Fruit fly (Drosophila melanogaster) whole organism, embryonic: ENCODE data around the gene CG7912.

ENCODE experiments used
- Atf-2 ChIP-seq: fragments of 200-800 bp; sonication (Bioruptor generic); optimal IDR thresholded peaks from 2 replicates; lab custom pipeline; 2016; ENCODE audit warnings: missing biosample characterization, missing genetic modification characterization
- B-H1 ChIP-seq: fragments of 200-800 bp; sonication (Bioruptor generic); IDR thresholded peaks from 3 replicates; pipeline ENCODE4 v1.3.6; 2022; ENCODE audit warnings: missing biosample characterization, missing genetic modification characterization
- C15 ChIP-seq: fragments of 200-800 bp; sonication (Bioruptor generic); IDR thresholded peaks from 3 replicates; pipeline ENCODE4 v1.3.6; 2022; ENCODE audit warnings: missing biosample characterization, missing genetic modification characterization
- CG10209 ChIP-seq: fragments of 200-800 bp; sonication (Bioruptor generic); optimal IDR thresholded peaks from 3 replicates; lab custom pipeline; 2017; ENCODE audit warnings: missing biosample characterization, mild to moderate bottlenecking, missing genetic modification characterization, missing genetic modification reagents
- CG10366 ChIP-seq: fragments of 200-800 bp; sonication (Bioruptor generic); IDR thresholded peaks from 2 replicates; pipeline ENCODE4 v1.3.6; 2022; ENCODE audit warnings: missing biosample characterization, missing genetic modification characterization
- CG10959 ChIP-seq: fragments of 200-800 bp; sonication (Bioruptor generic); IDR thresholded peaks from 2 replicates; pipeline ENCODE4 v1.3.6; 2022; ENCODE audit warnings: missing biosample characterization, missing genetic modification characterization
- CG11398 ChIP-seq: fragments of 200-800 bp; sonication (Bioruptor generic); optimal IDR thresholded peaks from 2 replicates; lab custom pipeline; 2016; ENCODE audit warnings: missing biosample characterization, missing genetic modification characterization
- CG11456 ChIP-seq: fragments of 200-800 bp; sonication (Bioruptor generic); IDR thresholded peaks from 3 replicates; pipeline ENCODE4 v1.3.6; 2022; ENCODE audit warnings: missing biosample characterization, missing genetic modification characterization
- CG12071 ChIP-seq: fragments of 200-800 bp; sonication (Bioruptor generic); optimal IDR thresholded peaks from 3 replicates; lab custom pipeline; 2018; ENCODE audit warnings: missing biosample characterization, mild to moderate bottlenecking, missing genetic modification characterization
- CG15696 ChIP-seq: fragments of 200-800 bp; sonication (Bioruptor generic); optimal IDR thresholded peaks from 2 replicates; lab custom pipeline; 2019; ENCODE audit warnings: missing biosample characterization, mild to moderate bottlenecking, missing genetic modification characterization, moderate library complexity
- CG1792 ChIP-seq: fragments of 200-800 bp; sonication (Bioruptor generic); optimal IDR thresholded peaks from 2 replicates; lab custom pipeline; 2016; ENCODE audit warnings: missing biosample characterization, missing genetic modification characterization
- CG2129 ChIP-seq: fragments of 200-800 bp; sonication (Bioruptor generic); IDR thresholded peaks from 2 replicates; pipeline ENCODE4 v1.3.6; 2022; ENCODE audit warnings: missing biosample characterization, missing genetic modification characterization; ENCODE audit not compliant: partially characterized antibody
- CG31365 ChIP-seq: fragments of 200-800 bp; sonication (Bioruptor generic); optimal IDR thresholded peaks from 2 replicates; lab custom pipeline; 2018; ENCODE audit warnings: missing biosample characterization, mild to moderate bottlenecking, missing genetic modification characterization
- CG3847 ChIP-seq: fragments of 200-800 bp; sonication (Bioruptor generic); IDR thresholded peaks from 2 replicates; pipeline ENCODE4 v1.3.6; 2022; ENCODE audit warnings: missing biosample characterization, missing genetic modification characterization
- CG4328 ChIP-seq: fragments of 200-800 bp; sonication (Bioruptor generic); optimal IDR thresholded peaks from 3 replicates; lab custom pipeline; 2017; ENCODE audit warnings: missing biosample characterization, missing genetic modification reagents, missing genetic modification characterization
- CG4730 ChIP-seq: fragments of 200-800 bp; sonication (Bioruptor generic); IDR thresholded peaks from 2 replicates; pipeline ENCODE4 v1.3.6; 2022; ENCODE audit warnings: missing biosample characterization, missing genetic modification characterization
- CG6683 ChIP-seq: fragments of 200-800 bp; sonication (Bioruptor generic); optimal IDR thresholded peaks from 2 replicates; lab custom pipeline; 2017; ENCODE audit warnings: missing biosample characterization, mild to moderate bottlenecking, missing genetic modification characterization, missing genetic modification reagents
- Doc2 ChIP-seq: fragments of 200-800 bp; sonication (Bioruptor generic); IDR thresholded peaks from 2 replicates; pipeline ENCODE4 v1.3.6; 2022; ENCODE audit warnings: missing biosample characterization, missing genetic modification characterization
- Drgx ChIP-seq: fragments of 200-800 bp; sonication (Bioruptor generic); IDR thresholded peaks from 2 replicates; pipeline ENCODE4 v1.3.6; 2022; ENCODE audit warnings: missing biosample characterization, missing genetic modification characterization
- Hey ChIP-seq: fragments of 200-800 bp; sonication (Bioruptor generic); optimal IDR thresholded peaks from 3 replicates; lab custom pipeline; 2018; ENCODE audit warnings: missing biosample characterization, mild to moderate bottlenecking, missing genetic modification characterization
- Hr3 ChIP-seq: fragments of 200-800 bp; sonication (Bioruptor generic); optimal IDR thresholded peaks from 3 replicates; lab custom pipeline; 2016; ENCODE audit warnings: missing biosample characterization, missing genetic modification characterization
- MESR4 ChIP-seq: fragments of 200-800 bp; sonication (Bioruptor generic); optimal IDR thresholded peaks from 2 replicates; lab custom pipeline; 2018; ENCODE audit warnings: missing biosample characterization, mild to moderate bottlenecking, missing genetic modification characterization, moderate library complexity
- Mes4 ChIP-seq: fragments of 200-800 bp; sonication (Bioruptor generic); optimal IDR thresholded peaks from 2 replicates; lab custom pipeline; 2016; ENCODE audit warnings: missing biosample characterization, missing genetic modification characterization
- NC2β ChIP-seq: fragments of 200-800 bp; sonication (Bioruptor generic); optimal IDR thresholded peaks from 2 replicates; lab custom pipeline; 2016; ENCODE audit warnings: missing biosample characterization, missing genetic modification characterization
- Neu2 ChIP-seq: fragments of 200-800 bp; sonication (Bioruptor generic); optimal IDR thresholded peaks from 3 replicates; lab custom pipeline; 2016; ENCODE audit warnings: missing biosample characterization, missing genetic modification characterization, borderline replicate concordance
- Nf-YA ChIP-seq: fragments of 200-800 bp; sonication (Bioruptor generic); IDR thresholded peaks from 2 replicates; pipeline ENCODE4 v1.3.6; 2022; ENCODE audit warnings: missing biosample characterization, missing genetic modification characterization
- Optix ChIP-seq: fragments of 200-800 bp; sonication (Bioruptor generic); IDR thresholded peaks from 3 replicates; pipeline ENCODE4 v1.3.6; 2022; ENCODE audit warnings: missing biosample characterization, missing genetic modification characterization
- PHDP ChIP-seq: fragments of 200-800 bp; sonication (Bioruptor generic); optimal IDR thresholded peaks from 3 replicates; lab custom pipeline; 2018; ENCODE audit warnings: missing biosample characterization, mild to moderate bottlenecking, missing genetic modification characterization, moderate library complexity
- Sox100B ChIP-seq: fragments of 200-800 bp; sonication (Bioruptor generic); optimal IDR thresholded peaks from 3 replicates; lab custom pipeline; 2018; ENCODE audit warnings: missing biosample characterization, mild to moderate bottlenecking, missing genetic modification characterization
- Sox102F ChIP-seq: fragments of 200-800 bp; sonication (Bioruptor generic); optimal IDR thresholded peaks from 2 replicates; lab custom pipeline; 2018; ENCODE audit warnings: missing biosample characterization, mild to moderate bottlenecking, missing genetic modification characterization, moderate library complexity
- YL-1 ChIP-seq: fragments of 200-800 bp; sonication (Bioruptor generic); optimal IDR thresholded peaks from 3 replicates; lab custom pipeline; 2017; ENCODE audit warnings: missing biosample characterization, mild to moderate bottlenecking, missing genetic modification characterization
- ap ChIP-seq: fragments of 200-800 bp; sonication (Bioruptor generic); IDR thresholded peaks from 2 replicates; pipeline ENCODE4 v1.3.6; 2022; ENCODE audit warnings: missing biosample characterization, missing genetic modification characterization
- ara ChIP-seq: fragments of 200-800 bp; sonication (Bioruptor generic); IDR thresholded peaks from 2 replicates; pipeline ENCODE4 v1.3.6; 2022; ENCODE audit warnings: missing biosample characterization, missing genetic modification characterization
- chm ChIP-seq: fragments of 200-800 bp; sonication (Bioruptor generic); IDR thresholded peaks from 2 replicates; pipeline ENCODE4 v1.3.6; 2022; ENCODE audit warnings: missing biosample characterization, missing genetic modification characterization
- crp ChIP-seq, 2 experiments: fragments of 200-800 bp; sonication (Bioruptor generic); optimal IDR thresholded peaks; 2 replicates in 1 of 2; 3 replicates in 1 of 2; lab custom pipeline; 2017; ENCODE audit warnings: missing biosample characterization in 2 of 2, missing genetic modification characterization in 2 of 2, mild to moderate bottlenecking in 1 of 2, moderate library complexity in 1 of 2
- fd3F ChIP-seq: fragments of 200-800 bp; sonication (Bioruptor generic); optimal IDR thresholded peaks from 2 replicates; lab custom pipeline; 2018; ENCODE audit warnings: missing biosample characterization, mild to moderate bottlenecking, missing genetic modification characterization, moderate library complexity
- fu2 ChIP-seq: fragments of 200-800 bp; sonication (Bioruptor generic); optimal IDR thresholded peaks from 2 replicates; lab custom pipeline; 2016; ENCODE audit warnings: missing biosample characterization, missing genetic modification characterization
- gro ChIP-seq: fragments of 200-800 bp; sonication (Bioruptor generic); optimal IDR thresholded peaks from 2 replicates; lab custom pipeline; 2016; ENCODE audit warnings: missing biosample characterization, missing genetic modification characterization
- her ChIP-seq: fragments of 200-800 bp; sonication (Bioruptor generic); optimal IDR thresholded peaks from 2 replicates; lab custom pipeline; 2016; ENCODE audit warnings: missing biosample characterization, missing genetic modification characterization
- hkb ChIP-seq, 2 experiments: fragments of 200-800 bp in 1 of 2; fragments of >200 bp in 1 of 2; sonication (Bioruptor generic) in 1 of 2; IDR thresholded peaks in 1 of 2; optimal IDR thresholded peaks in 1 of 2; 2 replicates each; pipeline versions ENCODE4 v1.3.6 to Lab custom; 2017 to 2022; ENCODE audit warnings: missing biosample characterization in 1 of 2, missing genetic modification characterization in 1 of 2
- jing ChIP-seq: fragments of 200-800 bp; sonication (Bioruptor generic); optimal IDR thresholded peaks from 2 replicates; lab custom pipeline; 2018; ENCODE audit warnings: missing biosample characterization, mild to moderate bottlenecking, missing genetic modification characterization
- knrl ChIP-seq: fragments of 200-800 bp; sonication (Bioruptor generic); IDR thresholded peaks from 3 replicates; pipeline ENCODE4 v1.3.6; 2022; ENCODE audit warnings: missing biosample characterization, missing genetic modification characterization; ENCODE audit not compliant: partially characterized antibody
- pum ChIP-seq: fragments of 200-800 bp; sonication (Bioruptor generic); optimal IDR thresholded peaks from 2 replicates; lab custom pipeline; 2016; ENCODE audit warnings: missing biosample characterization, missing genetic modification characterization
- sc ChIP-seq, 3 experiments: fragments of >200 bp in 2 of 3; fragments of 200-800 bp in 1 of 3; sonication (Bioruptor generic) in 1 of 3; optimal IDR thresholded peaks; 2 replicates in 2 of 3; 3 replicates in 1 of 3; lab custom pipeline; 2017; ENCODE audit warnings: mild to moderate bottlenecking in 1 of 3, missing biosample characterization in 1 of 3, missing genetic modification characterization in 1 of 3, missing genetic modification reagents in 1 of 3
- tx ChIP-seq: fragments of 200-800 bp; sonication (Bioruptor generic); optimal IDR thresholded peaks from 2 replicates; lab custom pipeline; 2016; ENCODE audit warnings: missing biosample characterization, missing genetic modification characterization
- unpg ChIP-seq: fragments of 200-800 bp; sonication (Bioruptor generic); optimal IDR thresholded peaks from 3 replicates; lab custom pipeline; 2018; ENCODE audit warnings: missing biosample characterization, mild to moderate bottlenecking, missing genetic modification characterization, moderate library complexity
- usp ChIP-seq: fragments of >200 bp; optimal IDR thresholded peaks from 2 replicates; lab custom pipeline; 2017; ENCODE audit warnings: missing biosample characterization, missing genetic modification characterization
- wdn ChIP-seq: fragments of 200-800 bp; sonication (Bioruptor generic); IDR thresholded peaks from 2 replicates; pipeline ENCODE4 v1.3.6; 2022; ENCODE audit warnings: missing biosample characterization, missing genetic modification characterization
- zfh2 ChIP-seq: fragments of 200-800 bp; sonication (Bioruptor generic); optimal IDR thresholded peaks from 2 replicates; lab custom pipeline; 2016; ENCODE audit warnings: missing biosample characterization, missing genetic modification characterization

The CG7912 gene

DNA sequence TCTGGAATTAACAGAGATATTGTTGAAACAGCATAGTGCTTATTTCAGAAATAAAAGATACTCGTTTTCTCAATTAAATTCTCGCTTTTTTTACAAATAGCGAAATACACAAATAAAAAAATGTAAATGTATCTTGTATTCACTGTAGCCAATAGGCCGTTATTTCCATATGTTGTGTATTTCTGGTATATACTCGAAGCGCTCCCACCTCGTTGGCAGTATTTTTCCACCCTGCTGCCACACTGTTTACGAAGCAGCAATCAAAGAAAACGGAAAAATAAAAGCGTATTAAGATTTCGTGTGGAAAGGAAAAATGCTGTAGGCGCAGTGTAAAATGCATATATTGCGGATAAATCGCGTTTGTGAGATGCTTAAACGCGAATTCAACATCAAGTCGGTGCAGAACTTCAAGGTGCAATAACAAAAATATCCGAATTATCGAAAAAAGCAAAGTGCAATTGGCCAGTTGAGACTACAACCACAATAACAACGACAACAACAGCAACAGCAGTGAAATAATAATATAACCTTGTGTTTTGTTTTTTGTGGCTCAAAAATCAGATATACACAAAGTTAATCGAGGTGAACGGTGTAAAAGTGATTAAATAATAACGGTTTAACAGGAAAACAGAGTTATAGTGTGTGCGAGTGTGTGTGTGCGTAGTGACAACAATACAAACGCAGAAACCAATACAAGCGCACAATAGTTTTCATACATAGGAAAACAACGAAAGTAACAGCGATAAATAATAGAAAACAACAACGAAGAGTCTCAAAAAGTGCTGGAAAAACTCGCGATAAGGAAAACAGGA, 49.3 kb upstream of the CG7912 start, which contains the start of gene sima (continued):
- TF ChIP-seq CG31365 (tag; lab: Kevin White, UChicago): no peak
- TF ChIP-seq Doc2: no peak
- TF ChIP-seq Atf-2 (GFP tag; lab: Kevin White, UChicago): no peak
- TF ChIP-seq YL-1: peak; percentile 46
- TF ChIP-seq Nf-YA (GFP tag; lab: Robert Waterston, UW): no peak
- TF ChIP-seq fu2 (GFP tag; lab: Kevin White, UChicago): no peak
- TF ChIP-seq crp (GFP tag; optimal IDR thresholded peaks at IDR 0.05; lab: Kevin White, UChicago): peak in 1 of 2 experiments; percentile 64
- TF ChIP-seq jing: no peak
- no peak for TF ChIP-seq B-H1 (GFP tag; lab: Robert Waterston, UW)
- TF ChIP-seq CG15696 (tag; lab: Kevin White, UChicago): no peak
- peak; percentile 48; the same call in 1 of the 2 replicates for TF ChIP-seq chm (GFP tag; lab: Robert Waterston, UW)
- TF ChIP-seq fd3F: no peak
- no peak for TF ChIP-seq pum
- peak; percentile 41; the same call in 1 of the 2 replicates for TF ChIP-seq Drgx
- TF ChIP-seq sc (optimal IDR thresholded peaks at IDR 0.05; lab: Kevin White, UChicago): no peak
- TF ChIP-seq sc (GFP tag; optimal IDR thresholded peaks at IDR 0.05; lab: Kevin White, UChicago): no peak
- no peak for TF ChIP-seq Neu2
- peak; percentile 9 for TF ChIP-seq Hr3 (GFP tag; lab: Kevin White, UChicago)
- peak; percentile 22 for TF ChIP-seq CG1792 (GFP tag; lab: Kevin White, UChicago)
- TF ChIP-seq usp: no peak
- TF ChIP-seq gro (GFP tag; lab: Kevin White, UChicago): no peak
- TF ChIP-seq CG4730: peak; percentile 20; the same call in 1 of the 2 replicates
- TF ChIP-seq Sox102F (GFP tag; lab: Kevin White, UChicago): no peak
- no peak for TF ChIP-seq Sox100B
- TF ChIP-seq C15 (GFP tag; lab: Robert Waterston, UW): no peak
- TF ChIP-seq CG11398 (GFP tag; lab: Kevin White, UChicago): no peak
- no peak for TF ChIP-seq PHDP (tag; lab: Kevin White, UChicago)
- TF ChIP-seq CG11456 (GFP tag; lab: Robert Waterston, UW): no peak
- no peak for TF ChIP-seq ara (GFP tag; lab: Robert Waterston, UW)
- no peak for TF ChIP-seq CG10959 (GFP tag; lab: Robert Waterston, UW)
- TF ChIP-seq CG4328: no peak
- peak; percentile 1 for TF ChIP-seq CG12071 (GFP tag; lab: Kevin White, UChicago)
- TF ChIP-seq CG10209 (GFP tag; lab: Kevin White, UChicago): no peak
- TF ChIP-seq Optix (GFP tag; lab: Robert Waterston, UW): no peak
- peak; percentile 65 for TF ChIP-seq MESR4 (GFP tag; lab: Kevin White, UChicago)
- TF ChIP-seq Mes4 (GFP tag; lab: Kevin White, UChicago): no peak
- TF ChIP-seq knrl (GFP tag; lab: Robert Waterston, UW): no peak; the same call in 2 of the 3 replicates
- TF ChIP-seq hkb (optimal IDR thresholded peaks at IDR 0.05; lab: Kevin White, UChicago): no peak
- TF ChIP-seq hkb (GFP tag; IDR thresholded peaks at IDR 0.05; lab: Robert Waterston, UW): no peak
- no peak for TF ChIP-seq CG2129 (GFP tag; lab: Robert Waterston, UW)
- TF ChIP-seq CG3847 (GFP tag; lab: Robert Waterston, UW): peak; percentile 26; the same call in 1 of the 2 replicates
- no peak for TF ChIP-seq ap (GFP tag; lab: Robert Waterston, UW)
- 0 out of 2 replicates have a peak, but pooled peaks have one; percentile 31 for TF ChIP-seq CG10366
- no peak for TF ChIP-seq CG6683 (GFP tag; lab: Kevin White, UChicago)
- peak; percentile 26 for TF ChIP-seq her (GFP tag; lab: Kevin White, UChicago)
- no peak for TF ChIP-seq wdn (GFP tag; lab: Robert Waterston, UW)
- TF ChIP-seq Hey (tag; lab: Kevin White, UChicago): no peak
- no peak for TF ChIP-seq NC2β
- no peak for TF ChIP-seq zfh2 (GFP tag; lab: Kevin White, UChicago)
- no peak for TF ChIP-seq unpg (GFP tag; lab: Kevin White, UChicago)
- TF ChIP-seq tx: peak; percentile 11
